Worm (Caenorhabditis elegans) whole organism, young adult: Measurements from ENCODE around the gene memb-2.

Experiments
- B0019.2 ChIP-seq: fragments of 200-800 bp; sonication (Bioruptor generic); conservative IDR thresholded peaks from 2 replicates; pipeline ENCODE4 v1.3.6; 2022; ENCODE audit warnings: missing genetic modification reagents, missing genetic modification characterization, missing compliant biosample characterization
- B0261.1 ChIP-seq: sonication (generic microtip); optimal IDR thresholded peaks from 2 replicates; lab custom pipeline; 2016; ENCODE audit warnings: mild to moderate bottlenecking, missing genetic modification characterization, moderate library complexity, missing compliant biosample characterization
- B0336.3 ChIP-seq: fragments of 200-800 bp; sonication (Bioruptor generic); IDR thresholded peaks from 2 replicates; pipeline ENCODE4 v1.3.6; 2022; ENCODE audit warnings: missing genetic modification characterization, missing compliant biosample characterization
- D2030.7 ChIP-seq: fragments of 200-800 bp; sonication (Bioruptor generic); IDR thresholded peaks from 2 replicates; pipeline ENCODE4 v1.3.6; 2022; ENCODE audit warnings: missing genetic modification reagents, missing genetic modification characterization, missing compliant biosample characterization
- F33H1.4 ChIP-seq: fragments of 200-800 bp; sonication (Bioruptor generic); IDR thresholded peaks from 2 replicates; pipeline ENCODE4 v1.3.6; 2022; ENCODE audit warnings: missing genetic modification reagents, missing genetic modification characterization, missing compliant biosample characterization
- T07F8.4 ChIP-seq: sonication (generic microtip); optimal IDR thresholded peaks from 2 replicates; lab custom pipeline; 2016; ENCODE audit warnings: mild to moderate bottlenecking, missing genetic modification characterization, moderate library complexity, missing compliant biosample characterization
- Y67H2A.10 ChIP-seq: fragments of 200-800 bp; sonication (Bioruptor generic); conservative IDR thresholded peaks from 2 replicates; pipeline ENCODE4 v1.3.6; 2022; ENCODE audit warnings: missing genetic modification reagents, missing genetic modification characterization, missing compliant biosample characterization
- Y95B8A.8 ChIP-seq: fragments of 200-800 bp; sonication (Bioruptor generic); IDR thresholded peaks from 2 replicates; pipeline ENCODE4 v1.3.6; 2022; ENCODE audit warnings: missing genetic modification reagents, missing genetic modification characterization, missing compliant biosample characterization
- ZK185.1 ChIP-seq: sonication (generic microtip); optimal IDR thresholded peaks from 2 replicates; lab custom pipeline; 2016; ENCODE audit warnings: mild to moderate bottlenecking, missing genetic modification characterization, missing compliant biosample characterization; ENCODE audit not compliant: poor library complexity, severe bottlenecking
- ama-1 ChIP-seq, 3 experiments: fragments of 150-350 bp in 1 of 3; sonication (generic microtip) in 2 of 3; optimal IDR thresholded peaks; 2 replicates each; lab custom pipeline; 2014 to 2018; ENCODE audit warnings: missing biosample characterization in 2 of 3, missing genetic modification characterization in 2 of 3, missing genetic modification reagents in 2 of 3
- atf-7 ChIP-seq: sonication (generic microtip); optimal IDR thresholded peaks from 2 replicates; lab custom pipeline; 2017; ENCODE audit warnings: mild to moderate bottlenecking, missing genetic modification characterization, missing compliant biosample characterization
- attf-3 ChIP-seq: fragments of 200-800 bp; sonication (Bioruptor generic); conservative IDR thresholded peaks from 2 replicates; pipeline ENCODE4 v1.3.6; 2022; ENCODE audit warnings: missing genetic modification reagents, missing genetic modification characterization, missing compliant biosample characterization
- attf-6 ChIP-seq: fragments of 200-800 bp; sonication (Bioruptor generic); IDR thresholded peaks from 2 replicates; pipeline ENCODE4 v1.3.6; 2022; ENCODE audit warnings: missing genetic modification reagents, missing genetic modification characterization, missing compliant biosample characterization
- bed-2 ChIP-seq: fragments of 200-800 bp; sonication (Bioruptor generic); IDR thresholded peaks from 2 replicates; pipeline ENCODE4 v1.3.6; 2022; ENCODE audit warnings: missing genetic modification reagents, missing genetic modification characterization, missing compliant biosample characterization
- ccch-3 ChIP-seq: fragments of 200-800 bp; sonication (Bioruptor generic); optimal IDR thresholded peaks from 2 replicates; lab custom pipeline; 2018; ENCODE audit warnings: mild to moderate bottlenecking, missing genetic modification characterization, missing compliant biosample characterization
- cebp-2 ChIP-seq: fragments of 200-800 bp; sonication (Bioruptor generic); IDR thresholded peaks from 2 replicates; pipeline ENCODE4 v1.3.6; 2022; ENCODE audit warnings: missing genetic modification characterization, missing compliant biosample characterization
- ceh-100 ChIP-seq: fragments of 200-800 bp; sonication (Bioruptor generic); IDR thresholded peaks from 2 replicates; pipeline ENCODE4 v1.3.6; 2022; ENCODE audit warnings: missing genetic modification reagents, missing genetic modification characterization, missing compliant biosample characterization
- ceh-27 ChIP-seq: fragments of 200-800 bp; sonication (Bioruptor generic); optimal IDR thresholded peaks from 2 replicates; lab custom pipeline; 2018; ENCODE audit warnings: mild to moderate bottlenecking, missing genetic modification characterization, moderate library complexity, missing compliant biosample characterization
- ceh-58 ChIP-seq: fragments of 200-800 bp; sonication (Bioruptor generic); IDR thresholded peaks from 2 replicates; pipeline ENCODE4 v1.3.6; 2022; ENCODE audit warnings: missing genetic modification characterization, missing compliant biosample characterization
- dpl-1 ChIP-seq: fragments of 150-350 bp; optimal IDR thresholded peaks from 2 replicates; lab custom pipeline; 2014; ENCODE audit warnings: missing biosample characterization, missing genetic modification reagents, missing genetic modification characterization
- efl-1 ChIP-seq: fragments of 150-350 bp; optimal IDR thresholded peaks from 2 replicates; lab custom pipeline; 2014; ENCODE audit warnings: missing biosample characterization, missing genetic modification reagents, missing genetic modification characterization
- egl-18 ChIP-seq: fragments of 200-800 bp; sonication (Bioruptor generic); IDR thresholded peaks from 2 replicates; pipeline ENCODE4 v1.3.6; 2022; ENCODE audit warnings: missing genetic modification reagents, missing genetic modification characterization, missing compliant biosample characterization
- ekl-4 ChIP-seq: fragments of 200-800 bp; sonication (Bioruptor generic); IDR thresholded peaks from 2 replicates; pipeline ENCODE4 v1.3.6; 2022; ENCODE audit warnings: missing genetic modification reagents, missing genetic modification characterization, missing compliant biosample characterization
- hmg-20 ChIP-seq: fragments of 200-800 bp; sonication (Bioruptor generic); IDR thresholded peaks from 2 replicates; pipeline ENCODE4 v1.3.6; 2022; ENCODE audit warnings: missing genetic modification reagents, missing genetic modification characterization, missing compliant biosample characterization
- hsf-1 ChIP-seq: fragments of 200-800 bp; sonication (Bioruptor generic); IDR thresholded peaks from 2 replicates; pipeline ENCODE4 v1.3.6; 2022; ENCODE audit warnings: missing genetic modification reagents, missing genetic modification characterization, missing compliant biosample characterization
- let-607 ChIP-seq, 2 experiments: fragments of 200-800 bp in 1 of 2; sonication (Bioruptor generic) in 1 of 2; sonication (generic microtip) in 1 of 2; optimal IDR thresholded peaks; 2 replicates each; lab custom pipeline; 2016 to 2018; ENCODE audit warnings: mild to moderate bottlenecking in 2 of 2, missing compliant biosample characterization in 2 of 2, missing genetic modification characterization in 2 of 2, moderate library complexity in 2 of 2, missing genotype in 1 of 2
- lin-35 ChIP-seq, 3 experiments: fragments of 150-350 bp in 2 of 3; sonication (generic microtip) in 1 of 3; optimal IDR thresholded peaks; 2 replicates each; lab custom pipeline; 2014 to 2018; ENCODE audit warnings: missing biosample characterization in 3 of 3, missing genetic modification characterization in 3 of 3, missing genetic modification reagents in 3 of 3
- madf-8 ChIP-seq: fragments of 200-800 bp; sonication (Bioruptor generic); conservative IDR thresholded peaks from 2 replicates; pipeline ENCODE4 v1.3.6; 2022; ENCODE audit warnings: missing genetic modification reagents, missing genetic modification characterization, missing compliant biosample characterization
- nhr-120 ChIP-seq: fragments of 200-800 bp; sonication (Bioruptor generic); IDR thresholded peaks from 2 replicates; pipeline ENCODE4 v1.3.6; 2022; ENCODE audit warnings: missing genetic modification characterization, missing compliant biosample characterization
- nhr-179 ChIP-seq: sonication (generic microtip); optimal IDR thresholded peaks from 2 replicates; lab custom pipeline; 2016; ENCODE audit warnings: mild to moderate bottlenecking, missing genetic modification characterization, missing compliant biosample characterization
- nhr-27 ChIP-seq: fragments of 200-800 bp; sonication (Bioruptor generic); optimal IDR thresholded peaks from 2 replicates; lab custom pipeline; 2018; ENCODE audit warnings: mild to moderate bottlenecking, missing genetic modification characterization, moderate library complexity, missing compliant biosample characterization
- nhr-80 ChIP-seq: sonication (generic microtip); optimal IDR thresholded peaks from 2 replicates; lab custom pipeline; 2016; ENCODE audit warnings: missing genetic modification characterization, missing compliant biosample characterization
- pha-4 ChIP-seq: fragments of 150-350 bp; sonication (generic microtip); optimal IDR thresholded peaks from 2 replicates; lab custom pipeline; 2014; ENCODE audit warnings: missing biosample characterization, missing genetic modification reagents, missing genetic modification characterization
- sdz-38 ChIP-seq: sonication (generic microtip); optimal IDR thresholded peaks from 2 replicates; lab custom pipeline; 2016; ENCODE audit warnings: missing genotype, missing genetic modification characterization, missing compliant biosample characterization
- sea-2 ChIP-seq: fragments of 200-800 bp; sonication (Bioruptor generic); IDR thresholded peaks from 2 replicates; pipeline ENCODE4 v1.3.6; 2022; ENCODE audit warnings: missing genetic modification characterization, missing compliant biosample characterization
- zfh-2 ChIP-seq: fragments of 200-800 bp; sonication (Bioruptor generic); conservative IDR thresholded peaks from 2 replicates; pipeline ENCODE4 v1.3.6; 2022; ENCODE audit warnings: missing genetic modification reagents, missing genetic modification characterization, missing compliant biosample characterization
- zim-3 ChIP-seq: sonication (generic microtip); optimal IDR thresholded peaks from 2 replicates; lab custom pipeline; 2017; ENCODE audit warnings: mild to moderate bottlenecking, missing genetic modification characterization, moderate library complexity, missing compliant biosample characterization
- ztf-18 ChIP-seq: sonication (generic microtip); optimal IDR thresholded peaks from 2 replicates; lab custom pipeline; 2016; ENCODE audit warnings: missing genotype, mild to moderate bottlenecking, missing genetic modification characterization, missing compliant biosample characterization
- ztf-3 ChIP-seq: fragments of 200-800 bp; sonication (Bioruptor generic); optimal IDR thresholded peaks from 2 replicates; lab custom pipeline; 2018; ENCODE audit warnings: mild to moderate bottlenecking, missing genetic modification characterization, missing compliant biosample characterization

Gene memb-2

DNA sequence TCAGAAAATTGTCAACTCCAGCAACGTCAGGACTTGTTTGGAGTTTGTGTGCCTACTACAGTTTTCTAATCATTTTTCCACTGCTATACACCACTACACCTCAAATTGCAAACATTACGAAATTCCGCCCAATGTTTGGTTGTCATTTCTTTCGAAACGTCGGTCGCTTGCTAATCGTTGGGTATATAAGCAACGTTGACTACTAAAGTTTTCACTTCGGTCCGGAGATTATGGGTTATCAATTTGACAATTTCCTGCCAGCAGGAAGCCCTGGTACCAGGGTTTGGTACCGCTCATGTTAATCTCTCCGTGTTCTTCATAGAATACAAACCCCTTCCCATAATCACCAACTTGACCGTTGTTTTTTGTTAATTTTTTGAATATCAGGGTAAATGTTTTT, 43.9 kb downstream of the memb-2 start (continued):
- TF ChIP-seq hmg-20 (GFP tag; lab: Robert Waterston, UW) (no peak), ceh-58 (GFP tag; lab: Robert Waterston, UW) (no peak), F33H1.4 (GFP tag; lab: Robert Waterston, UW) (no peak), Y67H2A.10 (GFP tag; lab: Robert Waterston, UW) (no peak), B0019.2 (GFP tag; lab: Robert Waterston, UW) (no peak), nhr-120 (GFP tag; lab: Robert Waterston, UW) (no peak), cebp-2 (no peak), atf-7 (tag; lab: Kevin White, UChicago) (no peak), ztf-3 (GFP tag; lab: Kevin White, UChicago) (no peak), nhr-179 (tag; lab: Kevin White, UChicago) (no peak), egl-18 (GFP tag; lab: Robert Waterston, UW) (no peak), ztf-18 (tag; lab: Kevin White, UChicago) (no peak), ceh-27 (no peak), nhr-80 (tag; lab: Kevin White, UChicago) (peak; percentile 66), zim-3 (tag; lab: Kevin White, UChicago) (no peak), attf-6 (GFP tag; lab: Robert Waterston, UW) (no peak), nhr-27 (tag; lab: Kevin White, UChicago) (no peak), ZK185.1 (peak; percentile 50), sea-2 (GFP tag; lab: Robert Waterston, UW) (no peak), Y95B8A.8 (GFP tag; lab: Robert Waterston, UW) (no peak), dpl-1 (GFP tag; lab: Kevin White, UChicago) (no peak), efl-1 (GFP tag; lab: Kevin White, UChicago) (no peak), lin-35 (GFP tag; optimal IDR thresholded peaks at IDR 0.05; lab: Kevin White, UChicago) (no peak), attf-3 (GFP tag; lab: Robert Waterston, UW) (no peak), hsf-1 (GFP tag; lab: Robert Waterston, UW) (no peak), madf-8 (GFP tag; lab: Robert Waterston, UW) (no peak), ccch-3 (GFP tag; lab: Kevin White, UChicago) (no peak), let-607 (tag; optimal IDR thresholded peaks at IDR 0.05; lab: Kevin White, UChicago) (peak; percentile 37 to 75), zfh-2 (GFP tag; lab: Robert Waterston, UW) (no peak), ama-1 (optimal IDR thresholded peaks at IDR 0.05; lab: Kevin White, UChicago) (no peak), ama-1 (GFP tag; optimal IDR thresholded peaks at IDR 0.05; lab: Kevin White, UChicago) (no peak), sdz-38 (tag; lab: Kevin White, UChicago) (no peak), T07F8.4 (tag; lab: Kevin White, UChicago) (no peak), ekl-4 (GFP tag; lab: Robert Waterston, UW) (no peak), D2030.7 (GFP tag; lab: Robert Waterston, UW) (no peak), bed-2 (GFP tag; lab: Robert Waterston, UW) (no peak)

DNA sequence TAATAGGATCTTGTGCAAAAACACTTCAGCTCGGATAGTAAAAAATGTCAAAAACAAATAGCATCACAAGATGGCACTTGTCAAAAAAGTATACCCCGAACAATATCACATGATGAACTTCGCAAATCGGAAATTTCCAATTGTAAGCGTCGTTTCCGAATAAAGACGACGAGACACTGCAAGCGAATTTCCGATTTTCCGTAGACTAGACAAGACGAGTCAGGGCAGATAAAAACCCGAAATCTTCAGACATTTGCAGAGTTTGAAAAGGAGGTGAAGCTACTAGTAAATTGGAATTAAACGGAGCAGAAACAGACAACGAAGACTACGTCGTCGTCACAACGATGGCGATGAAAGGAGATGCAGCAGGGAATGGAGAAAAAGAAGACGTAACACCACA, 48.2 kb downstream of the memb-2 start:
- TF ChIP-seq ceh-100 (GFP tag; lab: Robert Waterston, UW) (no peak), B0261.1 (tag; lab: Kevin White, UChicago) (no peak), pha-4 (tag; lab: Kevin White, UChicago) (no peak), bed-2 (GFP tag; lab: Robert Waterston, UW) (no peak), B0336.3 (GFP tag; lab: Robert Waterston, UW) (no peak)
